Fruit fly (Drosophila melanogaster): Measurements from ENCODE around the gene Septin4.

DNA sequence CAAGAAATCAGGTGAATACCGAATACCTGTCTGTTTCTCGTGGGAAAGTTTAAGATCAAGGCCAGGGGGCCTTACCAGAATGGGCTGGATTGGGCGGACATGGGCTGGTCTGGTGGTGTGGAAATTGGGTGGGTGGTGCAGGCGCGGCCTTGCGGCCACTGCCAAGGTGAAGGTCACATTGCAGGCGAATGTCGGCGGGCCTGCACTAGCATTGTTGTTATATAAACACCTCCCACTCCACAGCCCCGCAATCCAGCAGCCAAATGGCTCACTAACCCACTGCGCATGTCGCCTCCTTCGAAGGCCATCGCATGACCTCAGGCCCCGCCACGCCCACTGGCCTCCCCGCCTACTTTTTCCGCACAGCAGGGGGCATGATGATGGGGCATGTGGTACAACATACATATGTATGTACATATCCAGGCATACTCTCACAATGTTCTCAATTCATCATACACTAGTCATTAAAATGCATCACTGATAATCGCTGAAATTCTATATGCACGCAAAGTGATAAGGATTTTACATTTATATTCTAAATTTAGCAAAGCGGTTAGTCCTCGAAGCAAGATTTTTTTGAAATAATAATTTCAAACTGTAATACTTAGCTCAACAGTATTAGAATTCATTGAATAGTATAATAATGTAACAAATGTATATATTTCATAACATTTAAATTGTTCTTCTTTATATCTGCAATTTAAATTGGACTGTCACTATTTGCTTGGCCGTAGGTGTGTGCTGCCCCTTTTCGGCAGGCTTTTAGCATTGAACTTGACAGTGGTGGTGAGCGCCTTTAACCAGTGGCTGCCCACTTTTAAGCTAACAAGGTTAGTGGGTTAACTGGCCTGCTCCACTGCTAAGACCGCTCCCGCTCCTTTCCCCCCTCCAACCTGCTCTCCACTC, 1.9 kb upstream of the Septin4 start:
- TF ChIP-seq Myc (optimal IDR thresholded peaks at IDR 0.05) (no peak), Sin3A (optimal IDR thresholded peaks at IDR 0.05) (no peak)

All from Kc167 (cell line).